Fruit fly (Drosophila melanogaster): ENCODE results near the gene Rlip.
A peak's percentile ranks its signal among the peaks of the same experiment; 100 is the strongest.

Gene Rlip

DNA sequence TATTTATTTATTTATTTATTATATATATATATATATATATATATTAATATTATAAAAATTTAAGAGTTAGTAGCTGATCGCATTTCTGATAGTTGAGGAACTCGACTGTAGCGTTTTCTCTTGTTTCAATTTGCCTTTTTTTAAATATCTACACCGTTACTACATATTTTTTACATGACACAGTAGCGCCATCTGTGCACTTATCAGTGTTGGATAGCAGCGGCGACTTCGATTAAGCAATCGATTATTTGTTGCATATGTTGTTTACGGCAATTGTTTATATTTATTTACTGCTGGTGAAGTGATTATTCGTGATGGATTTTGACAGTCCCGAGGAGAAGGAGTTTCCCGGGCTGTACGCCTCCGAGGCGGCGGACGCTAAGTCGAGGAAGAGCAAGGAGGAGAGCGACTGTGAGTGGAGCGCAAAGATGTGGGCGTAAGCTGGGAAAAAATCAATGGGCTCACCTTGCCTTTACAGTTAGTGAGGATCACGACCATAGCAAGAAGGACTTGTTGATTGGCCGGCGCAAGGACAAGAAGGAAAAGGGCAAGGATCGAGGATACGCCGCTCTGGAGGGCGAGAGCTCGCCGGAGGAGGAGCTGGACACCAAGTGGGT, at the start of gene Rlip (continued):
- TF ChIP-seq CG3065 (GFP tag; optimal IDR thresholded peaks at IDR 0.05), result no peak
- TF ChIP-seq CG7271 (tag; optimal IDR thresholded peaks at IDR 0.05), result no peak
- no peak for TF ChIP-seq Elba2 (GFP tag; optimal IDR thresholded peaks at IDR 0.05)
- peak; percentile 46 for TF ChIP-seq BEAF-32 (GFP tag; optimal IDR thresholded peaks at IDR 0.05)
- no peak for TF ChIP-seq z (GFP tag; IDR thresholded peaks at IDR 0.05)
- no peak for TF ChIP-seq CG17385 (GFP tag; optimal IDR thresholded peaks at IDR 0.05)
- TF ChIP-seq HmgD (GFP tag; optimal IDR thresholded peaks at IDR 0.05), result peak; percentile 38
- TF ChIP-seq CG8388 (GFP tag; optimal IDR thresholded peaks at IDR 0.05), result no peak
- peak; percentile 83 for TF ChIP-seq CG4617 (GFP tag; optimal IDR thresholded peaks at IDR 0.05; ENCODE audit: borderline replicate concordance)
- no peak for TF ChIP-seq jigr1 (GFP tag; IDR thresholded peaks at IDR 0.05)
- TF ChIP-seq zfh1 (GFP tag; IDR thresholded peaks at IDR 0.05), result peak; percentile 75
- TF ChIP-seq stc (GFP tag; IDR thresholded peaks at IDR 0.05), result no peak
- TF ChIP-seq ham (GFP tag; IDR thresholded peaks at IDR 0.05), result no peak
- no peak for TF ChIP-seq Hmx (GFP tag; optimal IDR thresholded peaks at IDR 0.05)
- no peak for TF ChIP-seq CG2129 (GFP tag; IDR thresholded peaks at IDR 0.05; ENCODE audit: partially characterized antibody)
- TF ChIP-seq Spps (tag; optimal IDR thresholded peaks at IDR 0.05), result no peak
- no peak for TF ChIP-seq CG1529 (GFP tag; optimal IDR thresholded peaks at IDR 0.05)
- TF ChIP-seq trh (GFP tag; optimal IDR thresholded peaks at IDR 0.05), result no peak
- no peak for TF ChIP-seq CG2875 (GFP tag; optimal IDR thresholded peaks at IDR 0.05)
- TF ChIP-seq Stat92E (GFP tag; optimal IDR thresholded peaks at IDR 0.05), result no peak
- peak; percentile 32 for TF ChIP-seq shn (GFP tag; optimal IDR thresholded peaks at IDR 0.05)
- TF ChIP-seq bcd (GFP tag; optimal IDR thresholded peaks at IDR 0.05), result peak; percentile 55
- TF ChIP-seq kay (GFP tag; optimal IDR thresholded peaks at IDR 0.05), result no peak
- TF ChIP-seq gfzf (GFP tag; optimal IDR thresholded peaks at IDR 0.05), result peak; percentile 24
- TF ChIP-seq Vsx1 (GFP tag; optimal IDR thresholded peaks at IDR 0.05), result no peak
- no peak for TF ChIP-seq CG8765 (GFP tag; IDR thresholded peaks at IDR 0.05)
- TF ChIP-seq CG4707 (GFP tag; optimal IDR thresholded peaks at IDR 0.05), result no peak
- TF ChIP-seq chm (GFP tag; IDR thresholded peaks at IDR 0.05), result no peak
- no peak for TF ChIP-seq kni (GFP tag; optimal IDR thresholded peaks at IDR 0.05)
- no peak for TF ChIP-seq CG18262 (tag; optimal IDR thresholded peaks at IDR 0.05)
- peak; percentile 7 for TF ChIP-seq Bteb2 (GFP tag; optimal IDR thresholded peaks at IDR 0.05)
- peak; percentile 22 for TF ChIP-seq CG10543 (GFP tag; optimal IDR thresholded peaks at IDR 0.05)
- TF ChIP-seq Hr39 (optimal IDR thresholded peaks at IDR 0.05), result no peak
- TF ChIP-seq tin (GFP tag; optimal IDR thresholded peaks at IDR 0.05), result peak; percentile 65
- no peak for TF ChIP-seq tll (GFP tag; optimal IDR thresholded peaks at IDR 0.05)
- no peak for TF ChIP-seq cad (GFP tag; optimal IDR thresholded peaks at IDR 0.05)
- TF ChIP-seq Xbp1 (GFP tag; optimal IDR thresholded peaks at IDR 0.05), result peak; percentile 53
- TF ChIP-seq Abd-B (GFP tag; optimal IDR thresholded peaks at IDR 0.05), result peak; percentile 48
- TF ChIP-seq Dref (GFP tag; IDR thresholded peaks at IDR 0.05), result peak; percentile 91
- peak; percentile 25 for TF ChIP-seq pnt (GFP tag; optimal IDR thresholded peaks at IDR 0.05)
- TF ChIP-seq CG4854 (GFP tag; optimal IDR thresholded peaks at IDR 0.05), result peak; percentile 44
- TF ChIP-seq Dbx (GFP tag; IDR thresholded peaks at IDR 0.05), result peak; percentile 57; the same call in 2 of the 3 replicates
- TF ChIP-seq ATbp (GFP tag; optimal IDR thresholded peaks at IDR 0.05), result no peak
- peak; percentile 56 for TF ChIP-seq caup (GFP tag; optimal IDR thresholded peaks at IDR 0.05; ENCODE audit: severe bottlenecking)
- no peak for TF ChIP-seq Nf-YA (GFP tag; IDR thresholded peaks at IDR 0.05)
- TF ChIP-seq CG10274 (GFP tag; optimal IDR thresholded peaks at IDR 0.05), result no peak
- no peak for TF ChIP-seq CoRest (tag; optimal IDR thresholded peaks at IDR 0.05)
- no peak for TF ChIP-seq CG13424 (tag; optimal IDR thresholded peaks at IDR 0.05)
- TF ChIP-seq nom (GFP tag; optimal IDR thresholded peaks at IDR 0.05), result no peak
- TF ChIP-seq CG7928 (GFP tag; optimal IDR thresholded peaks at IDR 0.05), result no peak
